Worm (Caenorhabditis elegans) whole organism, L4 larva: ENCODE data around the gene F46B3.14.

Experiments used
- T20F7.1 ChIP-seq: fragments of 200-800 bp; sonication (Bioruptor generic); optimal IDR thresholded peaks from 2 replicates; lab custom pipeline; 2018; ENCODE audit warnings: mild to moderate bottlenecking, missing genetic modification characterization, missing compliant biosample characterization
- T26A8.4 ChIP-seq: fragments of 200-800 bp; sonication (Bioruptor generic); IDR thresholded peaks from 2 replicates; pipeline ENCODE4 v1.3.6; 2022; ENCODE audit warnings: missing genetic modification characterization, missing compliant biosample characterization
- Y48G9A.11 ChIP-seq: fragments of 200-800 bp; sonication (Bioruptor generic); IDR thresholded peaks from 2 replicates; pipeline ENCODE4 v1.3.6; 2022; ENCODE audit warnings: missing genetic modification reagents, missing genetic modification characterization, missing compliant biosample characterization
- ZK546.5 ChIP-seq, 2 experiments: sonication (generic microtip); optimal IDR thresholded peaks; 2 replicates each; lab custom pipeline; 2017; ENCODE audit warnings: missing biosample characterization in 2 of 2, missing genetic modification characterization in 2 of 2
- aha-1 ChIP-seq: fragments of 150-350 bp; peaks from one replicate; lab custom pipeline; 2014; ENCODE audit warnings: missing biosample characterization, missing genetic modification characterization
- aly-2 ChIP-seq: sonication (generic microtip); optimal IDR thresholded peaks from 2 replicates; lab custom pipeline; 2018; ENCODE audit warnings: missing biosample characterization, missing genetic modification characterization
- dmd-6 ChIP-seq: fragments of 200-800 bp; sonication (Bioruptor generic); IDR thresholded peaks from 2 replicates; pipeline ENCODE4 v1.3.6; 2022; ENCODE audit warnings: missing genetic modification reagents, missing genetic modification characterization, missing compliant biosample characterization
- dve-1 ChIP-seq: sonication (generic microtip); optimal IDR thresholded peaks from 2 replicates; lab custom pipeline; 2017; ENCODE audit warnings: antibody characterized with exemption, mild to moderate bottlenecking, missing genetic modification characterization, missing compliant biosample characterization; ENCODE audit not compliant: insufficient read depth
- egl-43 ChIP-seq: fragments of 200-800 bp; sonication (Bioruptor generic); IDR thresholded peaks from 2 replicates; pipeline ENCODE4 v1.3.6; 2022; ENCODE audit warnings: missing genetic modification reagents, missing genetic modification characterization, missing compliant biosample characterization
- fkh-10 ChIP-seq: fragments of 150-350 bp; optimal IDR thresholded peaks from 2 replicates; lab custom pipeline; 2014; ENCODE audit warnings: missing biosample characterization, missing genetic modification reagents, missing genetic modification characterization
- hlh-11 ChIP-seq: fragments of 200-800 bp; sonication (Bioruptor generic); optimal IDR thresholded peaks from 2 replicates; lab custom pipeline; 2018; ENCODE audit warnings: mild to moderate bottlenecking, missing genetic modification characterization, missing compliant biosample characterization
- hlh-30 ChIP-seq: sonication (generic microtip); optimal IDR thresholded peaks from 2 replicates; lab custom pipeline; 2017; ENCODE audit warnings: antibody characterized with exemption, mild to moderate bottlenecking, missing genetic modification characterization, missing compliant biosample characterization; ENCODE audit not compliant: insufficient read depth
- jun-1 ChIP-seq: fragments of 150-350 bp; optimal IDR thresholded peaks from 2 replicates; lab custom pipeline; 2014; ENCODE audit warnings: missing biosample characterization, missing genetic modification reagents, missing genetic modification characterization
- lim-7 ChIP-seq: fragments of 200-800 bp; sonication (Bioruptor generic); IDR thresholded peaks from 2 replicates; pipeline ENCODE4 v1.3.6; 2022; ENCODE audit warnings: missing genetic modification characterization, missing compliant biosample characterization
- lin-13 ChIP-seq: fragments of 150-350 bp; optimal IDR thresholded peaks from 2 replicates; lab custom pipeline; 2014; ENCODE audit warnings: missing biosample characterization, missing genetic modification reagents, missing genetic modification characterization
- lir-3 ChIP-seq: sonication (generic microtip); optimal IDR thresholded peaks from 2 replicates; lab custom pipeline; 2016; ENCODE audit warnings: mild to moderate bottlenecking, missing genetic modification characterization, missing compliant biosample characterization
- madf-5 ChIP-seq, 2 experiments: fragments of 200-800 bp; sonication (Bioruptor generic); IDR thresholded peaks; 2 replicates each; pipeline ENCODE4 v1.3.6; 2022; ENCODE audit warnings: missing compliant biosample characterization in 2 of 2, missing genetic modification characterization in 2 of 2
- mep-1 ChIP-seq: fragments of 150-350 bp; sonication (generic microtip); optimal IDR thresholded peaks from 3 replicates; lab custom pipeline; 2014; ENCODE audit warnings: missing biosample characterization, missing genetic modification characterization
- mes-2 ChIP-seq: sonication (generic microtip); optimal IDR thresholded peaks from 2 replicates; lab custom pipeline; 2016; ENCODE audit warnings: missing genotype, mild to moderate bottlenecking, missing genetic modification characterization, missing compliant biosample characterization; ENCODE audit not compliant: poor library complexity, severe bottlenecking
- mxl-2 ChIP-seq: fragments of 200-800 bp; sonication (Bioruptor generic); conservative IDR thresholded peaks from 2 replicates; pipeline ENCODE4 v1.3.6; 2022; ENCODE audit warnings: missing genetic modification reagents, missing genetic modification characterization, missing compliant biosample characterization
- mxl-3 ChIP-seq: fragments of 200-800 bp; sonication (Bioruptor generic); optimal IDR thresholded peaks from 2 replicates; lab custom pipeline; 2018; ENCODE audit warnings: mild to moderate bottlenecking, missing genetic modification characterization, missing compliant biosample characterization
- nhr-102 ChIP-seq: sonication (generic microtip); optimal IDR thresholded peaks from 2 replicates; lab custom pipeline; 2016; ENCODE audit warnings: mild to moderate bottlenecking, missing genetic modification characterization, moderate library complexity, missing compliant biosample characterization
- nhr-11 ChIP-seq: fragments of 150-350 bp; optimal IDR thresholded peaks from 2 replicates; lab custom pipeline; 2014; ENCODE audit warnings: missing biosample characterization, missing genetic modification characterization
- nhr-25 ChIP-seq: sonication (generic microtip); optimal IDR thresholded peaks from 2 replicates; lab custom pipeline; 2017; ENCODE audit warnings: missing genetic modification characterization, mild to moderate bottlenecking, missing compliant biosample characterization, antibody characterized with exemption, moderate library complexity, borderline replicate concordance; ENCODE audit not compliant: insufficient read depth
- nhr-28 ChIP-seq: fragments of 150-350 bp; optimal IDR thresholded peaks from 2 replicates; lab custom pipeline; 2014; ENCODE audit warnings: missing biosample characterization, missing genetic modification characterization
- nhr-41 ChIP-seq: fragments of 200-800 bp; sonication (Bioruptor generic); IDR thresholded peaks from 2 replicates; pipeline ENCODE4 v1.3.6; 2022; ENCODE audit warnings: missing genetic modification reagents, missing genetic modification characterization, missing compliant biosample characterization
- pqm-1 ChIP-seq: sonication (generic microtip); optimal IDR thresholded peaks from 2 replicates; lab custom pipeline; 2017; ENCODE audit warnings: missing biosample characterization, missing genetic modification characterization
- sdz-12 ChIP-seq: fragments of 200-800 bp; sonication (Bioruptor generic); optimal IDR thresholded peaks from 2 replicates; lab custom pipeline; 2018; ENCODE audit warnings: mild to moderate bottlenecking, missing genetic modification characterization, missing compliant biosample characterization
- skn-1 ChIP-seq: fragments of 150-350 bp; optimal IDR thresholded peaks from 2 replicates; lab custom pipeline; 2014; ENCODE audit warnings: missing biosample characterization, missing genetic modification characterization
- snpc-1.2 ChIP-seq: fragments of 200-800 bp; sonication (Bioruptor generic); IDR thresholded peaks from 2 replicates; pipeline ENCODE4 v1.3.6; 2022; ENCODE audit warnings: missing genetic modification reagents, missing genetic modification characterization, missing compliant biosample characterization
- spr-1 ChIP-seq: sonication (generic microtip); optimal IDR thresholded peaks from 2 replicates; lab custom pipeline; 2016; ENCODE audit warnings: mild to moderate bottlenecking, missing genetic modification characterization, missing compliant biosample characterization
- spr-3 ChIP-seq: fragments of 200-800 bp; sonication (Bioruptor generic); optimal IDR thresholded peaks from 2 replicates; lab custom pipeline; 2018; ENCODE audit warnings: mild to moderate bottlenecking, missing genetic modification characterization, missing compliant biosample characterization
- unc-39 ChIP-seq: sonication (generic microtip); optimal IDR thresholded peaks from 2 replicates; lab custom pipeline; 2017; ENCODE audit warnings: missing biosample characterization, missing genetic modification characterization
- unc-62 ChIP-seq, 3 experiments: fragments of 150-350 bp in 1 of 3; sonication (generic microtip); optimal IDR thresholded peaks in 2 of 3; peaks in 1 of 3; 1 replicate in 1 of 3; 2 replicates in 2 of 3; lab custom pipeline; 2014 to 2017; ENCODE audit warnings: missing biosample characterization in 3 of 3, missing genetic modification characterization in 3 of 3, missing genetic modification reagents in 3 of 3, missing genotype in 1 of 3
- ztf-11 ChIP-seq: fragments of 150-350 bp; optimal IDR thresholded peaks from 2 replicates; lab custom pipeline; 2014; ENCODE audit warnings: missing biosample characterization, missing genetic modification characterization

The F46B3.14 gene

ce11 chrV:20663736-20664135 is 32.6 kb upstream of the F46B3.14 start:
- TF ChIP-seq skn-1 (tag; lab: Kevin White, UChicago) (no peak), aha-1 (tag; lab: Kevin White, UChicago) (peak; percentile 55), spr-1 (no peak)

- TF ChIP-seq unc-62 (GFP tag; optimal IDR thresholded peaks at IDR 0.05 in 1 of 2; lab: Kevin White, UChicago) (peak in 1 of 2 experiments; percentile 15), unc-62 (tag; optimal IDR thresholded peaks at IDR 0.05; lab: Kevin White, UChicago) (no peak), sdz-12 (GFP tag; lab: Kevin White, UChicago) (no peak)
Measured at ce11 chrV:20662474-20662873, 31.3 kb upstream of the F46B3.14 start.

- TF ChIP-seq nhr-41 (GFP tag; lab: Robert Waterston, UW) (no peak), pqm-1 (no peak), unc-39 (tag; lab: Kevin White, UChicago) (no peak), hlh-30 (tag; lab: Kevin White, UChicago) (peak; percentile 29), lim-7 (no peak), egl-43 (no peak), mxl-2 (no peak), nhr-28 (tag; lab: Kevin White, UChicago) (peak; percentile 36), T20F7.1 (no peak), lir-3 (no peak), T26A8.4 (GFP tag; lab: Robert Waterston, UW) (no peak), ztf-11 (no peak), Y48G9A.11 (GFP tag; lab: Robert Waterston, UW) (no peak), snpc-1.2 (no peak), hlh-11 (peak; percentile 21), dmd-6 (GFP tag; lab: Robert Waterston, UW) (peak; percentile 14; the same call in 1 of the 2 replicates), mep-1 (tag; lab: Kevin White, UChicago) (no peak), jun-1 (no peak), mxl-3 (no peak)
Measured at ce11 chrV:20660025-20660424, 28.9 kb upstream of the F46B3.14 start, which contains the start of gene W01F3.2. Gene W01F3.2, plus strand, starts transcription at chrV:20660325.

- TF ChIP-seq unc-62 (GFP tag; optimal IDR thresholded peaks at IDR 0.05 in 1 of 2; lab: Kevin White, UChicago) = peak in 1 of 2 experiments; percentile 35
- TF ChIP-seq unc-62 (tag; optimal IDR thresholded peaks at IDR 0.05; lab: Kevin White, UChicago) = no peak
- TF ChIP-seq fkh-10 (GFP tag; lab: Kevin White, UChicago) = no peak
Measured at ce11 chrV:20656626-20657025, 25.5 kb upstream of the F46B3.14 start.

ce11 chrV:20655174-20655573 is 24.0 kb upstream of the F46B3.14 start:
- TF ChIP-seq spr-3 (GFP tag; lab: Kevin White, UChicago) = no peak
- no peak for TF ChIP-seq unc-62 (GFP tag; optimal IDR thresholded peaks at IDR 0.05 in 1 of 2; lab: Kevin White, UChicago)
- no peak for TF ChIP-seq unc-62 (tag; optimal IDR thresholded peaks at IDR 0.05; lab: Kevin White, UChicago)
- no peak for TF ChIP-seq nhr-102 (tag; lab: Kevin White, UChicago)
- no peak for TF ChIP-seq mxl-2
- no peak for TF ChIP-seq madf-5 (GFP tag; IDR thresholded peaks at IDR 0.05; lab: Robert Waterston, UW)
- TF ChIP-seq, all 104 proteins: peak for 0

- TF ChIP-seq T26A8.4 (GFP tag; lab: Robert Waterston, UW) (no peak), nhr-25 (tag; lab: Kevin White, UChicago) (no peak), ZK546.5 (tag; optimal IDR thresholded peaks at IDR 0.05; lab: Kevin White, UChicago) (no peak), jun-1 (no peak), dve-1 (tag; lab: Kevin White, UChicago) (no peak), aly-2 (tag; lab: Kevin White, UChicago) (no peak), nhr-102 (tag; lab: Kevin White, UChicago) (no peak), mes-2 (tag; lab: Kevin White, UChicago) (no peak), lin-13 (GFP tag; lab: Kevin White, UChicago) (no peak), nhr-11 (tag; lab: Kevin White, UChicago) (no peak), snpc-1.2 (no peak)
Measured at ce11 chrV:20654350-20654749, 23.2 kb upstream of the F46B3.14 start, which contains the start of gene mnr-1. Gene mnr-1, plus strand, starts transcription at chrV:20654650.
